Worm (Caenorhabditis elegans) whole organism, L1 larva: ENCODE data around the gene mrps-21.

Source experiments
- C04F5.9 ChIP-seq: sonication (generic microtip); optimal IDR thresholded peaks from 2 replicates; lab custom pipeline; 2016; ENCODE audit warnings: missing genetic modification characterization, missing compliant biosample characterization
- C16A3.4 ChIP-seq: fragments of 150-350 bp; optimal IDR thresholded peaks from 2 replicates; lab custom pipeline; 2014; ENCODE audit warnings: missing biosample characterization, missing genetic modification characterization
- C34B4.2 ChIP-seq: sonication (generic microtip); optimal IDR thresholded peaks from 2 replicates; lab custom pipeline; 2017; ENCODE audit warnings: mild to moderate bottlenecking, missing genetic modification characterization, missing compliant biosample characterization
- F16B12.6 ChIP-seq: fragments of 150-350 bp; optimal IDR thresholded peaks from 2 replicates; lab custom pipeline; 2014; ENCODE audit warnings: missing biosample characterization, missing genetic modification characterization
- aha-1 ChIP-seq: fragments of 150-350 bp; optimal IDR thresholded peaks from 2 replicates; lab custom pipeline; 2014; ENCODE audit warnings: missing biosample characterization, missing genetic modification characterization
- ama-1 ChIP-seq: fragments of 150-350 bp; optimal IDR thresholded peaks from 2 replicates; lab custom pipeline; 2014
- ceh-8 ChIP-seq: fragments of 200-800 bp; sonication (Bioruptor generic); optimal IDR thresholded peaks from 2 replicates; lab custom pipeline; 2018; ENCODE audit warnings: mild to moderate bottlenecking, missing genetic modification characterization, moderate library complexity, missing compliant biosample characterization
- ceh-82 ChIP-seq, 3 experiments: fragments of 150-350 bp in 1 of 3; sonication (generic microtip) in 2 of 3; optimal IDR thresholded peaks; 2 replicates each; lab custom pipeline; 2014 to 2017; ENCODE audit warnings: missing biosample characterization in 3 of 3, missing genetic modification characterization in 3 of 3
- ceh-88 ChIP-seq: fragments of 200-800 bp; sonication (Bioruptor generic); IDR thresholded peaks from 2 replicates; pipeline ENCODE4 v1.3.6; 2022; ENCODE audit warnings: missing genetic modification characterization, missing compliant biosample characterization
- ces-1 ChIP-seq: fragments of 150-350 bp; optimal IDR thresholded peaks from 2 replicates; lab custom pipeline; 2014; ENCODE audit warnings: missing biosample characterization, missing genetic modification reagents, missing genetic modification characterization
- dsc-1 ChIP-seq: sonication (generic microtip); optimal IDR thresholded peaks from 2 replicates; lab custom pipeline; 2016; ENCODE audit warnings: mild to moderate bottlenecking, missing genetic modification characterization, missing compliant biosample characterization
- efl-1 ChIP-seq, 4 experiments: fragments of 150-350 bp; optimal IDR thresholded peaks in 3 of 4; peaks in 1 of 4; 1 replicate in 1 of 4; 2 replicates in 3 of 4; lab custom pipeline; 2014; ENCODE audit warnings: missing biosample characterization in 2 of 4, missing genetic modification characterization in 2 of 4, missing genetic modification reagents in 2 of 4
- efl-3 ChIP-seq: fragments of 200-800 bp; sonication (Bioruptor generic); optimal IDR thresholded peaks from 2 replicates; lab custom pipeline; 2018; ENCODE audit warnings: mild to moderate bottlenecking, missing genetic modification characterization, missing compliant biosample characterization
- fkh-10 ChIP-seq: sonication (generic microtip); optimal IDR thresholded peaks from 2 replicates; lab custom pipeline; 2017; ENCODE audit warnings: missing biosample characterization, missing genetic modification reagents, missing genetic modification characterization
- fkh-4 ChIP-seq: sonication (generic microtip); optimal IDR thresholded peaks from 2 replicates; lab custom pipeline; 2016; ENCODE audit warnings: missing compliant biosample characterization, missing genetic modification characterization, borderline replicate concordance
- grh-1 ChIP-seq: fragments of 200-800 bp; sonication (Bioruptor generic); IDR thresholded peaks from 2 replicates; pipeline ENCODE4 v1.3.6; 2022; ENCODE audit warnings: missing genetic modification reagents, missing genetic modification characterization, missing compliant biosample characterization
- hlh-17 ChIP-seq: fragments of 200-800 bp; sonication (Bioruptor generic); optimal IDR thresholded peaks from 2 replicates; lab custom pipeline; 2018; ENCODE audit warnings: missing genetic modification characterization, mild to moderate bottlenecking, missing compliant biosample characterization, moderate library complexity, borderline replicate concordance
- hlh-4 ChIP-seq: sonication (generic microtip); optimal IDR thresholded peaks from 2 replicates; lab custom pipeline; 2016; ENCODE audit warnings: mild to moderate bottlenecking, missing genetic modification characterization, missing compliant biosample characterization
- hpl-2 ChIP-seq: fragments of 150-350 bp; optimal IDR thresholded peaks from 2 replicates; lab custom pipeline; 2014; ENCODE audit warnings: missing biosample characterization, missing genetic modification reagents, missing genetic modification characterization
- isw-1 ChIP-seq: fragments of 200-800 bp; sonication (Bioruptor generic); IDR thresholded peaks from 2 replicates; pipeline ENCODE4 v1.3.6; 2022; ENCODE audit warnings: missing genetic modification characterization, missing compliant biosample characterization
- lin-13 ChIP-seq: fragments of 150-350 bp; optimal IDR thresholded peaks from 2 replicates; lab custom pipeline; 2014; ENCODE audit warnings: missing biosample characterization, missing genetic modification reagents, missing genetic modification characterization
- lin-15B ChIP-seq: fragments of 150-350 bp; sonication (generic microtip); optimal IDR thresholded peaks from 3 replicates; lab custom pipeline; 2014; ENCODE audit warnings: missing biosample characterization, missing genetic modification characterization
- lin-35 ChIP-seq, 2 experiments: fragments of 150-350 bp; optimal IDR thresholded peaks; 2 replicates each; lab custom pipeline; 2014; ENCODE audit warnings: missing biosample characterization in 2 of 2, missing genetic modification characterization in 2 of 2, missing genetic modification reagents in 2 of 2
- lin-39 ChIP-seq: fragments of 150-350 bp; optimal IDR thresholded peaks from 2 replicates; lab custom pipeline; 2014; ENCODE audit warnings: missing biosample characterization, missing genetic modification reagents, missing genetic modification characterization
- lir-3 ChIP-seq: sonication (generic microtip); optimal IDR thresholded peaks from 2 replicates; lab custom pipeline; 2016; ENCODE audit warnings: mild to moderate bottlenecking, missing genetic modification characterization, moderate library complexity, missing compliant biosample characterization; ENCODE audit not compliant: poor library complexity
- lsy-2 ChIP-seq, 2 experiments: fragments of 150-350 bp; optimal IDR thresholded peaks; 2 replicates each; lab custom pipeline; 2014; ENCODE audit warnings: missing biosample characterization in 2 of 2, missing genetic modification characterization in 2 of 2
- mab-9 ChIP-seq: fragments of 200-800 bp; sonication (Bioruptor generic); IDR thresholded peaks from 2 replicates; pipeline ENCODE4 v1.3.6; 2022; ENCODE audit warnings: missing genetic modification reagents, missing genetic modification characterization, missing compliant biosample characterization
- mdl-1 ChIP-seq, 2 experiments: fragments of 150-350 bp; optimal IDR thresholded peaks; 2 replicates each; lab custom pipeline; 2014 to 2017; ENCODE audit warnings: missing biosample characterization in 2 of 2, missing genetic modification characterization in 2 of 2, inconsistent platforms in 1 of 2
- mef-2 ChIP-seq: fragments of 150-350 bp; optimal IDR thresholded peaks from 2 replicates; lab custom pipeline; 2014; ENCODE audit warnings: missing biosample characterization, missing genetic modification characterization
- nhr-11 ChIP-seq: fragments of 150-350 bp; optimal IDR thresholded peaks from 2 replicates; lab custom pipeline; 2014; ENCODE audit warnings: missing biosample characterization, missing genetic modification characterization
- nhr-19 ChIP-seq: fragments of 200-800 bp; sonication (Bioruptor generic); conservative IDR thresholded peaks from 2 replicates; pipeline ENCODE4 v1.3.6; 2022; ENCODE audit warnings: missing genetic modification characterization, missing compliant biosample characterization
- nhr-237 ChIP-seq: fragments of 150-350 bp; optimal IDR thresholded peaks from 2 replicates; lab custom pipeline; 2014; ENCODE audit warnings: missing biosample characterization, missing genetic modification characterization
- nhr-28 ChIP-seq: fragments of 150-350 bp; optimal IDR thresholded peaks from 2 replicates; lab custom pipeline; 2014; ENCODE audit warnings: missing biosample characterization, missing genetic modification characterization
- nhr-71 ChIP-seq: sonication (generic microtip); optimal IDR thresholded peaks from 2 replicates; lab custom pipeline; 2016; ENCODE audit warnings: mild to moderate bottlenecking, missing genetic modification characterization, moderate library complexity, missing compliant biosample characterization
- nhr-77 ChIP-seq: fragments of 150-350 bp; optimal IDR thresholded peaks from 2 replicates; lab custom pipeline; 2014; ENCODE audit warnings: missing biosample characterization, missing genetic modification characterization
- nhr-85 ChIP-seq: sonication (generic microtip); peaks from one replicate; lab custom pipeline; 2016; ENCODE audit warnings: missing genetic modification characterization, inconsistent platforms, missing compliant biosample characterization
- nhr-90 ChIP-seq: sonication (generic microtip); optimal IDR thresholded peaks from 2 replicates; lab custom pipeline; 2016; ENCODE audit warnings: mild to moderate bottlenecking, missing genetic modification characterization, missing compliant biosample characterization; ENCODE audit not compliant: poor library complexity
- pax-3 ChIP-seq: fragments of 200-800 bp; sonication (Bioruptor generic); optimal IDR thresholded peaks from 2 replicates; lab custom pipeline; 2018; ENCODE audit warnings: mild to moderate bottlenecking, missing genetic modification characterization, moderate library complexity, missing compliant biosample characterization
- rnt-1 ChIP-seq: sonication (generic microtip); optimal IDR thresholded peaks from 2 replicates; lab custom pipeline; 2016; ENCODE audit warnings: mild to moderate bottlenecking, missing genetic modification characterization, moderate library complexity, missing compliant biosample characterization
- skn-1 ChIP-seq: fragments of 150-350 bp; optimal IDR thresholded peaks from 2 replicates; lab custom pipeline; 2014; ENCODE audit warnings: missing biosample characterization, missing genetic modification characterization
- snu-23 ChIP-seq: sonication (generic microtip); optimal IDR thresholded peaks from 2 replicates; lab custom pipeline; 2016; ENCODE audit warnings: missing genetic modification characterization, missing compliant biosample characterization
- swsn-7 ChIP-seq: sonication (generic microtip); optimal IDR thresholded peaks from 2 replicates; lab custom pipeline; 2016; ENCODE audit warnings: missing genetic modification characterization, missing compliant biosample characterization
- tbx-2 ChIP-seq: sonication (generic microtip); optimal IDR thresholded peaks from 2 replicates; lab custom pipeline; 2016; ENCODE audit warnings: missing genetic modification characterization, missing compliant biosample characterization
- unc-30 ChIP-seq: sonication (generic microtip); optimal IDR thresholded peaks from 2 replicates; lab custom pipeline; 2017; ENCODE audit warnings: missing biosample characterization, missing genetic modification characterization
- vab-15 ChIP-seq: sonication (generic microtip); optimal IDR thresholded peaks from 2 replicates; lab custom pipeline; 2017; ENCODE audit warnings: missing genotype, mild to moderate bottlenecking, missing genetic modification characterization, missing compliant biosample characterization
- xbp-1 ChIP-seq: sonication (generic microtip); optimal IDR thresholded peaks from 2 replicates; lab custom pipeline; 2016; ENCODE audit warnings: missing genetic modification characterization, missing compliant biosample characterization
- zag-1 ChIP-seq: fragments of 150-350 bp; optimal IDR thresholded peaks from 2 replicates; lab custom pipeline; 2014; ENCODE audit warnings: missing biosample characterization, missing genetic modification characterization
- zip-4 ChIP-seq: fragments of 200-800 bp; sonication (Bioruptor generic); optimal IDR thresholded peaks from 2 replicates; lab custom pipeline; 2018; ENCODE audit warnings: mild to moderate bottlenecking, missing genetic modification characterization, moderate library complexity, missing compliant biosample characterization
- ztf-11 ChIP-seq, 2 experiments: sonication (generic microtip); optimal IDR thresholded peaks; 2 replicates each; lab custom pipeline; 2016 to 2017; ENCODE audit warnings: missing genetic modification characterization in 2 of 2, missing biosample characterization in 1 of 2, missing compliant biosample characterization in 1 of 2

Gene mrps-21

ce11 chrIV:4659277-4659676 is at the start of gene mrps-21:
mrps-21 (minus strand) TSS chrIV:4659517.
- no peak for TF ChIP-seq nhr-19 (GFP tag; lab: Robert Waterston, UW)
- TF ChIP-seq xbp-1 (tag; lab: Kevin White, UChicago) = no peak
- no peak for TF ChIP-seq lir-3 (tag; lab: Kevin White, UChicago)
- no peak for TF ChIP-seq nhr-28
- no peak for TF ChIP-seq swsn-7
- TF ChIP-seq nhr-85 = no peak
- no peak for TF ChIP-seq zip-4 (GFP tag; lab: Kevin White, UChicago)
- TF ChIP-seq nhr-11 (tag; lab: Kevin White, UChicago) = no peak
- peak; percentile 25 for TF ChIP-seq nhr-71 (tag; lab: Kevin White, UChicago)
- no peak for TF ChIP-seq mab-9
- TF ChIP-seq mef-2 (tag; lab: Kevin White, UChicago) = no peak
- TF ChIP-seq ama-1 (lab: Kevin White, UChicago) = peak; percentile 13
- TF ChIP-seq dsc-1 (tag; lab: Kevin White, UChicago) = no peak
- TF ChIP-seq hlh-4 (tag; lab: Kevin White, UChicago) = no peak
- TF ChIP-seq efl-3 (GFP tag; lab: Kevin White, UChicago) = no peak
- TF ChIP-seq fkh-4 = no peak

ce11 chrIV:4705922-4706321 is 46.6 kb upstream of the mrps-21 start:
- no peak for TF ChIP-seq nhr-28
- TF ChIP-seq ceh-8 = no peak

- TF ChIP-seq hlh-17 (GFP tag; lab: Kevin White, UChicago) (no peak), F16B12.6 (tag; lab: Kevin White, UChicago) (peak; percentile 43), lin-35 (GFP tag; optimal IDR thresholded peaks at IDR 0.05; lab: Kevin White, UChicago) (peak; percentile 58 to 59), rnt-1 (tag; lab: Kevin White, UChicago) (peak; percentile 81), lin-13 (GFP tag; lab: Kevin White, UChicago) (no peak), ceh-82 (tag; optimal IDR thresholded peaks at IDR 0.05; lab: Kevin White, UChicago) (peak; percentile 33 to 54 (median 37)), nhr-77 (tag; lab: Kevin White, UChicago) (peak; percentile 57), vab-15 (no peak), isw-1 (GFP tag; lab: Robert Waterston, UW) (no peak), aha-1 (tag; lab: Kevin White, UChicago) (no peak), nhr-71 (tag; lab: Kevin White, UChicago) (peak; percentile 75), snu-23 (GFP tag; lab: Kevin White, UChicago) (peak; percentile 75), pax-3 (tag; lab: Kevin White, UChicago) (no peak), lin-39 (tag; lab: Kevin White, UChicago) (no peak), swsn-7 (peak; percentile 56), tbx-2 (tag; lab: Kevin White, UChicago) (peak; percentile 61), nhr-19 (GFP tag; lab: Robert Waterston, UW) (peak; percentile 54), mdl-1 (tag; optimal IDR thresholded peaks at IDR 0.05; lab: Kevin White, UChicago) (peak in 1 of 2 experiments; percentile 42), fkh-10 (GFP tag; lab: Kevin White, UChicago) (no peak), grh-1 (GFP tag; lab: Robert Waterston, UW) (no peak), C16A3.4 (tag; lab: Kevin White, UChicago) (peak; percentile 41), xbp-1 (tag; lab: Kevin White, UChicago) (peak; percentile 48), C04F5.9 (tag; lab: Kevin White, UChicago) (no peak), lin-15B (tag; lab: Kevin White, UChicago) (peak; percentile 47), efl-1 (optimal IDR thresholded peaks at IDR 0.05; lab: Kevin White, UChicago) (peak; percentile 47 to 59), efl-1 (GFP tag; optimal IDR thresholded peaks at IDR 0.05 in 1 of 2; lab: Kevin White, UChicago) (peak in 1 of 2 experiments; percentile 37), zag-1 (tag; lab: Kevin White, UChicago) (no peak), ces-1 (GFP tag; lab: Kevin White, UChicago) (no peak), nhr-90 (peak; percentile 34), skn-1 (tag; lab: Kevin White, UChicago) (peak; percentile 83), ztf-11 (tag; optimal IDR thresholded peaks at IDR 0.05; lab: Kevin White, UChicago) (no peak), ceh-88 (GFP tag; lab: Robert Waterston, UW) (no peak), unc-30 (no peak), C34B4.2 (tag; lab: Kevin White, UChicago) (no peak), efl-3 (GFP tag; lab: Kevin White, UChicago) (no peak), lsy-2 (tag; optimal IDR thresholded peaks at IDR 0.05; lab: Kevin White, UChicago) (peak; percentile 42 to 72), nhr-237 (peak; percentile 29), dsc-1 (tag; lab: Kevin White, UChicago) (peak; percentile 21), ceh-8 (no peak), hpl-2 (GFP tag; lab: Kevin White, UChicago) (no peak)
These were observed 45.9 kb upstream of the mrps-21 start for ce11 chrIV:4705182-4705581.
